Worm (Caenorhabditis elegans) whole organism, L1 larva: Measurements from ENCODE around the gene gem-1.

Source experiments
- C04F5.9 ChIP-seq: sonication (generic microtip); optimal IDR thresholded peaks from 2 replicates; lab custom pipeline; 2016; ENCODE audit warnings: missing genetic modification characterization, missing compliant biosample characterization
- blmp-1 ChIP-seq: fragments of 150-350 bp; optimal IDR thresholded peaks from 2 replicates; lab custom pipeline; 2014; ENCODE audit warnings: missing biosample characterization, missing genetic modification characterization
- lsy-2 ChIP-seq, 2 experiments: fragments of 150-350 bp; optimal IDR thresholded peaks; 2 replicates each; lab custom pipeline; 2014; ENCODE audit warnings: missing biosample characterization in 2 of 2, missing genetic modification characterization in 2 of 2
- ztf-11 ChIP-seq, 2 experiments: sonication (generic microtip); optimal IDR thresholded peaks; 2 replicates each; lab custom pipeline; 2016 to 2017; ENCODE audit warnings: missing genetic modification characterization in 2 of 2, missing biosample characterization in 1 of 2, missing compliant biosample characterization in 1 of 2

DNA sequence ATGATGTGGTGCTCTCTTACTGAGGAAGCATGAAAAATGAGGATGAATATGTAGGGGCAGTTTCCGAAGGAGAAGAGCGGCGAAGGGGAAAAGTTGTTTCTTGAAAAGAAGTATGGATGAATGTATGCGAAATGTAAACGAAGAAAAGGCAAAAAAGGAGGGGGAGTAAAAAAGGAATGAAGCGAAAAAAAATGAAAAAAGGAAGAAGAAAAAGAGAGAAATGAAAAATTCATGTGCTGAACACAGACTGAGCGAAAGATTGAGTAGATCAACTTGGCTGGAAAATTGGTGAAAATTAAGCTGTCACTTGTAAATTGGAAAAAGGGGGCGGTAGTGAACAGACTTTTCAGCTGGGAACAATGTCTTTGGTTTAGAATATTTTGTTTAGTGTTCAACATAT is 11.9 kb downstream of the gem-1 start, which contains the start of gene C49F8.1:
- no peak for TF ChIP-seq lsy-2 (tag; optimal IDR thresholded peaks at IDR 0.05; lab: Kevin White, UChicago)
- TF ChIP-seq C04F5.9 = no peak
- TF ChIP-seq ztf-11 (tag; optimal IDR thresholded peaks at IDR 0.05; lab: Kevin White, UChicago) = no peak
- no peak for TF ChIP-seq blmp-1 (tag; lab: Kevin White, UChicago)
